Worm (Caenorhabditis elegans) whole organism, L4 larva: ENCODE results near the gene glb-16.

Experiments
- cey-2 ChIP-seq: sonication (generic microtip); optimal IDR thresholded peaks from 3 replicates; lab custom pipeline; 2017; ENCODE audit warnings: missing genetic modification characterization, mild to moderate bottlenecking, missing compliant biosample characterization, antibody characterized with exemption, borderline replicate concordance; ENCODE audit not compliant: insufficient read depth
- mdl-1 ChIP-seq, 2 experiments: fragments of 150-350 bp in 1 of 2; sonication (generic microtip) in 1 of 2; optimal IDR thresholded peaks; 2 replicates each; lab custom pipeline; 2014 to 2017; ENCODE audit warnings: missing biosample characterization in 2 of 2, missing genetic modification characterization in 2 of 2
- nhr-76 ChIP-seq: fragments of 150-350 bp; optimal IDR thresholded peaks from 2 replicates; lab custom pipeline; 2014; ENCODE audit warnings: missing biosample characterization, missing genetic modification characterization

DNA sequence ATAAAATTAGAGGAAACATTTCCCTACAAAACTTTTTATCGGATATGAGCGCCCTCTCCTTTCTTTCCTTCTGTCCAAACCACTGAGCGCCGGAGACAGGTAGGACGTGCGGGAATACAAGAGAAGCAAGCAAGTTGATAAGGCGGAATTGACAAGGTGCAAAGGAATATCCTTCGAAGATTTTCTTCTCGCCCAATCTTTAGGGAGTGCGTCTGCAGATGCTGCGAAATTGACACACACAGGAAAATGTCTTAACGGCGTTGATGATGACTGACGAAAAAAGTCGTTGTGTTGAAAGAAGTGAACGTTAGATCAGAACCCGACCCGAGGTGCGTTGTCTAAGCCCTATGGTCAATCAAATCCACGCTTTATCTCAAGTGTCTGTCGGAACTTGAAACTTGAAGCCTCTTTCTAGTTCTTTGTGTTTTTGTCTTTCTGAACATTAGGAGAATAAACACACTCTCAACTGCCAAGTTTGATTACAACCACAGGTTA is 47.9 kb upstream of the glb-16 start:
- TF ChIP-seq cey-2 (tag; lab: Kevin White, UChicago) (no peak), nhr-76 (no peak), mdl-1 (tag; optimal IDR thresholded peaks at IDR 0.05; lab: Kevin White, UChicago) (no peak)
